Worm (Caenorhabditis elegans) whole organism, mixed stage, embryonic: ENCODE results near the gene C33F10.12.

Source experiments
- lin-13 ChIP-seq: fragments of 150-350 bp; optimal IDR thresholded peaks from 2 replicates; lab custom pipeline; 2014; ENCODE audit warnings: missing biosample characterization, missing genetic modification characterization
- nhr-237 ChIP-seq: fragments of 150-350 bp; optimal IDR thresholded peaks from 2 replicates; lab custom pipeline; 2014; ENCODE audit warnings: missing biosample characterization, missing genetic modification characterization

DNA sequence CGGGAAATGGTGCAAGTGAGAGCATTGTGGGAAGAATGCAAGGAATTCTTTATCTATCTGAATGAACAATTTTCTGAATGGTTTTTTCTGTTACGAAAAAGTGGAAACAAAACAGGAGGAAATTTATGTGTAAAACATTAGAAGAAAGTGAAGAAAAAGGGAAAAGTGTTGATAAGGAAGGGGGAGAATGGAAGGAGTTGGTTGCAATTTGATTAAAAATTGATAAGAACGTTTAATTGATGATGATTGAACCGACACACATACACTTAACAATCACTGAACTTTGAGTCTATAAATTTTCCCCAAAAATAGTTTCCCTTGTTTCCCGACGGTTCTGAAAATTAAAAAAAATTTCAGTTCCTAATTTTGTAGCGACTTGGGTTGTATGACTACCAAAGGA is 34.6 kb downstream of the C33F10.12 start:
- no peak for TF ChIP-seq lin-13
- TF ChIP-seq nhr-237 (tag; lab: Kevin White, UChicago): no peak
